Comparison of ENCODE assay signal across 4 fruit fly cellular contexts in the genomic region with DNA sequence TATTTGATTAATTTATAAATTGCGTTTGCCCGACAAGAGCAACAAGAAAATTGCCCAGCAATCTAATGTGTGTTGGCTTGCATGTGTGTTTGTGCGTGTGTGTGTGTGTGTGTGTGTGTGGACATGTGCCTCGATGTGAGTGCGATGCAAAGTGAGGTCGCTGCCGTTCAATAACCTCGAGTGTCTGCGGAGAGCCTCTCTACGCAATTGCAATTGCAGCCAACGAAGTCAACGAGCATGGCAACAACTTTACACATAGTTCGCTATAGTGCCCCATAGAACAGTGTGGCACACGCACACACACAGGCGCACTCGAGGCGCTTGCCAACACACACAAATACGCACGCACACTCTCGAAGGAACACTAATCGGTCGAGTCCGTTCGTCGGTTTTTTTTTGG.
TF ChIP-seq lines count a peak whose summit lies in the region.

No protein-coding gene starts in this region.

- no peak for TF ChIP-seq CTCF in whole organism, embryonic (GFP tag; optimal IDR thresholded peaks at IDR 0.05; lab: Kevin White, UChicago)

TF ChIP-seq in whole organism, embryonic, 481 proteins besides CTCF, POLR2A, EP300 and RAD21 (continues in another document):
- TF ChIP-seq CG31388 (GFP tag; optimal IDR thresholded peaks at IDR 0.05; lab: Kevin White, UChicago) (no peak), CG11247 (GFP tag; IDR thresholded peaks at IDR 0.05; lab: Robert Waterston, UW) (0 out of 2 replicates have a peak, but pooled peaks have one; percentile 8), CG10274 (GFP tag; optimal IDR thresholded peaks at IDR 0.05; lab: Kevin White, UChicago) (no peak), D (optimal IDR thresholded peaks at IDR 0.05; lab: Kevin White, UChicago) (no peak), D (GFP tag; optimal IDR thresholded peaks at IDR 0.05; lab: Kevin White, UChicago) (no peak), CG1832 (GFP tag; optimal IDR thresholded peaks at IDR 0.05; lab: Kevin White, UChicago) (no peak), bab2 (GFP tag; optimal IDR thresholded peaks at IDR 0.05; lab: Kevin White, UChicago) (no peak), sqz (GFP tag; optimal IDR thresholded peaks at IDR 0.05; lab: Kevin White, UChicago) (peak; percentile 20), CG18011 (GFP tag; optimal IDR thresholded peaks at IDR 0.05; lab: Kevin White, UChicago) (no peak), Hr78 (GFP tag; optimal IDR thresholded peaks at IDR 0.05; lab: Kevin White, UChicago) (no peak), jumu (GFP tag; optimal IDR thresholded peaks at IDR 0.05; lab: Kevin White, UChicago) (no peak), bigmax (GFP tag; optimal IDR thresholded peaks at IDR 0.05; lab: Kevin White, UChicago) (no peak), cad (GFP tag; optimal IDR thresholded peaks at IDR 0.05; lab: Kevin White, UChicago) (no peak), Drgx (GFP tag; IDR thresholded peaks at IDR 0.05; lab: Robert Waterston, UW) (peak; percentile 42; the same call in 1 of the 2 replicates), grau (tag; optimal IDR thresholded peaks at IDR 0.05; lab: Kevin White, UChicago) (no peak), sd (tag; optimal IDR thresholded peaks at IDR 0.05; lab: Kevin White, UChicago) (peak; percentile 7), CG9437 (GFP tag; optimal IDR thresholded peaks at IDR 0.05; lab: Kevin White, UChicago) (no peak), CG2199 (GFP tag; IDR thresholded peaks at IDR 0.05; lab: Robert Waterston, UW) (0 out of 3 replicates have a peak, but pooled peaks have one; percentile 39), pan (optimal IDR thresholded peaks at IDR 0.05; lab: Kevin White, UChicago) (no peak), pan (GFP tag; optimal IDR thresholded peaks at IDR 0.05 in 1 of 2, IDR thresholded peaks at IDR 0.05 in 1 of 2) (no peak), CG14667 (GFP tag; IDR thresholded peaks at IDR 0.05; lab: Robert Waterston, UW) (no peak), CG3838 (GFP tag; optimal IDR thresholded peaks at IDR 0.05; lab: Kevin White, UChicago) (no peak)

TF ChIP-seq in whole organism, prepupa, 60 proteins besides CTCF, POLR2A, EP300 and RAD21:
- TF ChIP-seq svp (GFP tag; lab: Kevin White, UChicago) (peak; percentile 36), Eip78C (GFP tag; lab: Kevin White, UChicago) (peak; percentile 74), CG6276 (GFP tag; optimal IDR thresholded peaks at IDR 0.05; lab: Kevin White, UChicago) (peak; percentile 23), achi (GFP tag; optimal IDR thresholded peaks at IDR 0.05; lab: Kevin White, UChicago) (no peak), esn (GFP tag; optimal IDR thresholded peaks at IDR 0.05; lab: Kevin White, UChicago) (no peak), CG15336 (GFP tag; IDR thresholded peaks at IDR 0.05; lab: Robert Waterston, UW) (0 out of 2 replicates have a peak, but pooled peaks have one; percentile 9), CG8119 (GFP tag; IDR thresholded peaks at IDR 0.05; lab: Robert Waterston, UW) (peak; percentile 37; the same call in 1 of the 3 replicates), Lpt (GFP tag; optimal IDR thresholded peaks at IDR 0.05; lab: Kevin White, UChicago) (peak; percentile 70)

TF ChIP-seq in whole organism, pupa, 21 proteins besides CTCF, POLR2A, EP300 and RAD21:
- no peak for TF ChIP-seq CG9948 (tag; optimal IDR thresholded peaks at IDR 0.05; lab: Kevin White, UChicago)
- TF ChIP-seq CG8301 (tag; optimal IDR thresholded peaks at IDR 0.05; lab: Kevin White, UChicago): no peak
- TF ChIP-seq Snoo (tag; optimal IDR thresholded peaks at IDR 0.05; lab: Kevin White, UChicago): no peak
- TF ChIP-seq CG13204 (GFP tag; optimal IDR thresholded peaks at IDR 0.05; lab: Kevin White, UChicago): no peak
- TF ChIP-seq Pif1B (GFP tag; optimal IDR thresholded peaks at IDR 0.05; lab: Kevin White, UChicago): no peak
- TF ChIP-seq CG34367 (tag; optimal IDR thresholded peaks at IDR 0.05; lab: Kevin White, UChicago): no peak
- TF ChIP-seq Ets98B (GFP tag; IDR thresholded peaks at IDR 0.05; lab: Robert Waterston, UW): peak; percentile 32; the same call in 1 of the 2 replicates
- no peak for TF ChIP-seq CG4496 (GFP tag; IDR thresholded peaks at IDR 0.05; lab: Robert Waterston, UW)
- TF ChIP-seq CG12605 (GFP tag; IDR thresholded peaks at IDR 0.05; lab: Robert Waterston, UW): no peak
- no peak for TF ChIP-seq rn (GFP tag; IDR thresholded peaks at IDR 0.05; lab: Robert Waterston, UW)
- TF ChIP-seq D1 (tag; optimal IDR thresholded peaks at IDR 0.05; lab: Kevin White, UChicago): no peak
- TF ChIP-seq CG8159 (tag; optimal IDR thresholded peaks at IDR 0.05; lab: Kevin White, UChicago): no peak
- no peak for TF ChIP-seq Pif1A (GFP tag; optimal IDR thresholded peaks at IDR 0.05; lab: Kevin White, UChicago)
- no peak for TF ChIP-seq CG14655 (GFP tag; optimal IDR thresholded peaks at IDR 0.05; lab: Kevin White, UChicago)
- TF ChIP-seq EcR (GFP tag; optimal IDR thresholded peaks at IDR 0.05; lab: Kevin White, UChicago): peak; percentile 59
- TF ChIP-seq gl (tag; optimal IDR thresholded peaks at IDR 0.05; lab: Kevin White, UChicago): no peak
- TF ChIP-seq CG32121 (GFP tag; IDR thresholded peaks at IDR 0.05; lab: Robert Waterston, UW): peak; percentile 47
- no peak for TF ChIP-seq CG17806 (tag; optimal IDR thresholded peaks at IDR 0.05; lab: Kevin White, UChicago)
- no peak for TF ChIP-seq CG10348 (GFP tag; IDR thresholded peaks at IDR 0.05; lab: Robert Waterston, UW)
- 0 out of 3 replicates have a peak, but pooled peaks have one; percentile 17 for TF ChIP-seq fd96Ca (GFP tag; IDR thresholded peaks at IDR 0.05; lab: Robert Waterston, UW)
- no peak for TF ChIP-seq CG15710 (tag; optimal IDR thresholded peaks at IDR 0.05; lab: Kevin White, UChicago)
TF ChIP-seq in whole organism, pupa: peak in this region for 4.

TF ChIP-seq in whole organism, wandering third instar larva, 38 proteins besides CTCF, POLR2A, EP300 and RAD21:
- peak; percentile 21 for TF ChIP-seq Dfd (GFP tag; optimal IDR thresholded peaks at IDR 0.05; lab: Kevin White, UChicago)
- no peak for TF ChIP-seq Rel (GFP tag; optimal IDR thresholded peaks at IDR 0.05; lab: Kevin White, UChicago)
- TF ChIP-seq Rel (tag; optimal IDR thresholded peaks at IDR 0.05; lab: Kevin White, UChicago): no peak
- no peak for TF ChIP-seq Jra (GFP tag; optimal IDR thresholded peaks at IDR 0.05; lab: Kevin White, UChicago)

Comparison
In these comparisons a context has a peak if more than half of its experiments do, and no peak if none do; other contexts are left out.
1. Of the 7 proteins assayed by ChIP-seq in both whole organism, embryonic and whole organism, prepupa: peak only in whole organism, embryonic: none; only in whole organism, prepupa: Lpt; in both: none; in neither: 6.